Fruit fly (Drosophila melanogaster) whole organism, embryonic: Measurements from ENCODE around the gene Alg-2.
A peak's percentile ranks its signal among the peaks of the same experiment; 100 is the strongest.

Source experiments
- Abd-B ChIP-seq: fragments of 200-800 bp; sonication (Bioruptor generic); optimal IDR thresholded peaks from 2 replicates; lab custom pipeline; 2018; ENCODE audit warnings: missing biosample characterization, mild to moderate bottlenecking, missing genetic modification characterization, moderate library complexity
- BEAF-32 ChIP-seq: fragments of 200-800 bp; sonication (Bioruptor generic); optimal IDR thresholded peaks from 3 replicates; lab custom pipeline; 2017; ENCODE audit warnings: missing biosample characterization, missing genetic modification characterization, mild to moderate bottlenecking, moderate library complexity, missing genetic modification reagents
- Bteb2 ChIP-seq: fragments of 200-800 bp; sonication (Bioruptor generic); optimal IDR thresholded peaks from 2 replicates; lab custom pipeline; 2016; ENCODE audit warnings: missing biosample characterization, missing genetic modification characterization
- CG1024 ChIP-seq: fragments of 200-800 bp; sonication (Bioruptor generic); IDR thresholded peaks from 2 replicates; pipeline ENCODE4 v1.3.6; 2022; ENCODE audit warnings: missing biosample characterization, missing genetic modification characterization
- CG10543 ChIP-seq: fragments of 200-800 bp; sonication (Bioruptor generic); optimal IDR thresholded peaks from 3 replicates; lab custom pipeline; 2017; ENCODE audit warnings: missing biosample characterization, mild to moderate bottlenecking, missing genetic modification characterization, moderate library complexity
- CG11695 ChIP-seq: fragments of 200-800 bp; sonication (Bioruptor generic); IDR thresholded peaks from 3 replicates; pipeline ENCODE4 v1.3.6; 2022; ENCODE audit warnings: missing biosample characterization, missing genetic modification characterization
- CG11723 ChIP-seq: fragments of 200-800 bp; sonication (Bioruptor generic); optimal IDR thresholded peaks from 2 replicates; lab custom pipeline; 2017; ENCODE audit warnings: missing biosample characterization, mild to moderate bottlenecking, missing genetic modification characterization
- CG12299 ChIP-seq: fragments of 200-800 bp; sonication (Bioruptor generic); optimal IDR thresholded peaks from 2 replicates; lab custom pipeline; 2018; ENCODE audit warnings: missing biosample characterization, mild to moderate bottlenecking, missing genetic modification characterization
- CG12659 ChIP-seq: fragments of 200-800 bp; sonication (Bioruptor generic); optimal IDR thresholded peaks from 3 replicates; lab custom pipeline; 2017; ENCODE audit warnings: mild to moderate bottlenecking, missing biosample characterization, missing genetic modification reagents, missing genetic modification characterization
- CG1603 ChIP-seq: fragments of 200-800 bp; sonication (Bioruptor generic); optimal IDR thresholded peaks from 2 replicates; lab custom pipeline; 2019; ENCODE audit warnings: missing biosample characterization, mild to moderate bottlenecking, missing genetic modification characterization, moderate library complexity
- CG17361 ChIP-seq: fragments of 200-800 bp; sonication (Bioruptor generic); IDR thresholded peaks from 3 replicates; pipeline ENCODE4 v1.3.6; 2022; ENCODE audit warnings: missing biosample characterization, missing genetic modification characterization
- CG17802 ChIP-seq: fragments of 200-800 bp; sonication (Bioruptor generic); optimal IDR thresholded peaks from 2 replicates; lab custom pipeline; 2018; ENCODE audit warnings: missing biosample characterization, mild to moderate bottlenecking, missing genetic modification characterization, moderate library complexity
- CG30020 ChIP-seq: fragments of 200-800 bp; optimal IDR thresholded peaks from 2 replicates; lab custom pipeline; 2019; ENCODE audit warnings: missing biosample characterization, mild to moderate bottlenecking, missing genetic modification characterization, moderate library complexity
- CG4282 ChIP-seq: fragments of 200-800 bp; sonication (Bioruptor generic); optimal IDR thresholded peaks from 2 replicates; lab custom pipeline; 2016; ENCODE audit warnings: missing biosample characterization, missing genetic modification characterization
- CG4617 ChIP-seq: fragments of 200-800 bp; sonication (Bioruptor generic); optimal IDR thresholded peaks from 3 replicates; lab custom pipeline; 2016; ENCODE audit warnings: missing biosample characterization, missing genetic modification characterization, borderline replicate concordance
- CG7271 ChIP-seq: fragments of 200-800 bp; sonication (Bioruptor generic); optimal IDR thresholded peaks from 2 replicates; lab custom pipeline; 2018; ENCODE audit warnings: missing biosample characterization, mild to moderate bottlenecking, missing genetic modification characterization, moderate library complexity
- CG7357 ChIP-seq: fragments of 200-800 bp; sonication (Bioruptor generic); IDR thresholded peaks from 3 replicates; pipeline ENCODE4 v1.3.6; 2022; ENCODE audit warnings: missing biosample characterization, missing genetic modification characterization
- CG8089 ChIP-seq: fragments of 200-800 bp; sonication (Bioruptor generic); optimal IDR thresholded peaks from 3 replicates; lab custom pipeline; 2016; ENCODE audit warnings: missing biosample characterization, missing genetic modification characterization
- CG8290 ChIP-seq, 3 experiments: fragments of 200-800 bp; sonication (Bioruptor generic); optimal IDR thresholded peaks; 2 replicates each; lab custom pipeline; 2016 to 2019; ENCODE audit warnings: missing biosample characterization in 3 of 3, missing genetic modification characterization in 3 of 3, mild to moderate bottlenecking in 2 of 3, moderate library complexity in 1 of 3
- CoRest ChIP-seq: fragments of 200-800 bp; sonication (Bioruptor generic); optimal IDR thresholded peaks from 3 replicates; lab custom pipeline; 2018; ENCODE audit warnings: missing biosample characterization, mild to moderate bottlenecking, missing genetic modification characterization, moderate library complexity
- Dfd ChIP-seq, 2 experiments: fragments of >200 bp; optimal IDR thresholded peaks; 2 replicates each; lab custom pipeline; 2017; ENCODE audit warnings: missing biosample characterization in 2 of 2, missing genetic modification characterization in 2 of 2
- Dref ChIP-seq: fragments of 200-800 bp; sonication (Bioruptor generic); IDR thresholded peaks from 2 replicates; pipeline ENCODE4 v1.3.6; 2022; ENCODE audit warnings: missing biosample characterization, missing genetic modification characterization
- Ets97D ChIP-seq: fragments of 200-800 bp; sonication (Bioruptor generic); optimal IDR thresholded peaks from 3 replicates; lab custom pipeline; 2016; ENCODE audit warnings: missing biosample characterization, missing genetic modification characterization
- Fer3 ChIP-seq: fragments of 200-800 bp; sonication (Bioruptor generic); optimal IDR thresholded peaks from 2 replicates; lab custom pipeline; 2018; ENCODE audit warnings: missing biosample characterization, mild to moderate bottlenecking, missing genetic modification characterization, moderate library complexity
- Hr78 ChIP-seq, 2 experiments: fragments of 200-800 bp in 1 of 2; fragments of >200 bp in 1 of 2; sonication (Bioruptor generic) in 1 of 2; optimal IDR thresholded peaks; 2 replicates each; lab custom pipeline; 2017 to 2019; ENCODE audit warnings: missing biosample characterization in 2 of 2, missing genetic modification characterization in 2 of 2, mild to moderate bottlenecking in 1 of 2, moderate library complexity in 1 of 2
- Lhr ChIP-seq: fragments of 200-800 bp; sonication (Bioruptor generic); optimal IDR thresholded peaks from 3 replicates; lab custom pipeline; 2017; ENCODE audit warnings: mild to moderate bottlenecking, missing biosample characterization, missing genetic modification reagents, missing genetic modification characterization
- MESR4 ChIP-seq: fragments of 200-800 bp; sonication (Bioruptor generic); optimal IDR thresholded peaks from 2 replicates; lab custom pipeline; 2018; ENCODE audit warnings: missing biosample characterization, mild to moderate bottlenecking, missing genetic modification characterization, moderate library complexity
- Spps ChIP-seq: fragments of 200-800 bp; sonication (Bioruptor generic); optimal IDR thresholded peaks from 2 replicates; lab custom pipeline; 2018; ENCODE audit warnings: missing biosample characterization, mild to moderate bottlenecking, missing genetic modification characterization
- dysf ChIP-seq: fragments of 200-800 bp; sonication (Bioruptor generic); IDR thresholded peaks from 3 replicates; pipeline ENCODE4 v1.3.6; 2022; ENCODE audit warnings: missing biosample characterization, missing genetic modification characterization
- gem ChIP-seq: fragments of 200-800 bp; sonication (Bioruptor generic); optimal IDR thresholded peaks from 2 replicates; lab custom pipeline; 2019; ENCODE audit warnings: missing biosample characterization, mild to moderate bottlenecking, missing genetic modification characterization, moderate library complexity
- hth ChIP-seq: fragments of >200 bp; optimal IDR thresholded peaks from 2 replicates; lab custom pipeline; 2017; ENCODE audit warnings: inconsistent platforms
- jing ChIP-seq: fragments of 200-800 bp; sonication (Bioruptor generic); optimal IDR thresholded peaks from 2 replicates; lab custom pipeline; 2018; ENCODE audit warnings: missing biosample characterization, mild to moderate bottlenecking, missing genetic modification characterization
- nmo ChIP-seq: fragments of 200-800 bp; sonication (Bioruptor generic); optimal IDR thresholded peaks from 2 replicates; lab custom pipeline; 2018; ENCODE audit warnings: missing biosample characterization, mild to moderate bottlenecking, missing genetic modification characterization, moderate library complexity
- pfk ChIP-seq: fragments of 200-800 bp; sonication (Bioruptor generic); optimal IDR thresholded peaks from 2 replicates; lab custom pipeline; 2018; ENCODE audit warnings: missing biosample characterization, mild to moderate bottlenecking, missing genetic modification characterization, moderate library complexity
- pzg ChIP-seq: fragments of 200-800 bp; sonication (Bioruptor generic); optimal IDR thresholded peaks from 3 replicates; lab custom pipeline; 2018; ENCODE audit warnings: missing biosample characterization, mild to moderate bottlenecking, missing genetic modification characterization, moderate library complexity
- row ChIP-seq: fragments of 200-800 bp; sonication (Bioruptor generic); IDR thresholded peaks from 3 replicates; pipeline ENCODE4 v1.3.6; 2022; ENCODE audit warnings: missing biosample characterization, missing genetic modification characterization
- sens ChIP-seq: fragments of 200-800 bp; sonication (Bioruptor generic); peaks from one replicate; lab custom pipeline; 2016; ENCODE audit warnings: missing biosample characterization, missing genetic modification characterization
- ssp ChIP-seq: fragments of 200-800 bp; sonication (Bioruptor generic); IDR thresholded peaks from 2 replicates; pipeline ENCODE4 v1.3.6; 2022; ENCODE audit warnings: missing biosample characterization, missing genetic modification characterization

Alg-2 gene

DNA sequence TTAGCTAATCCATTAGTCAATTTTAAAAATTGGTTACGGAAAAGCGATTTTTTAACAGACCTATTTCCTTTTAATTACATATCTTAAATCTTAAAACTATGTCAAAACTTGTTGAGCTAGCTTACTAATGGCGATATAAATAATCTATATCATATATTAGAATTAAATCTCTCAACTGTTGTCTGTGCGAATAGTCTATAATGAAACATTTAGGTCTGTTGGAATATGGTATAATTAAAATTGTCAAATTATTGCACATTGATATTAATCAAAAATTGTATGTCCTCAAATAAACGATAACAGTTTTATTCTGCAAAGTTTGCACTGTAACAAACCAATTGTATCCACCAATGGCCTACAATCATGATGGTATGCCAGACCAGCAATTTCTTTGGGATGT, at the start of gene Alg-2:
Gene Alg-2 (plus strand): TSS at position 277 of the 400 bp plus-strand sequence.
- TF ChIP-seq CG7271 (tag; lab: Kevin White, UChicago) (peak; percentile 18), CG11723 (GFP tag; lab: Kevin White, UChicago) (peak; percentile 81), CG10543 (GFP tag; lab: Kevin White, UChicago) (no peak), Spps (tag; lab: Kevin White, UChicago) (no peak), CG17802 (tag; lab: Kevin White, UChicago) (peak; percentile 97), CG17361 (GFP tag; lab: Robert Waterston, UW) (peak; percentile 52; the same call in 2 of the 3 replicates), BEAF-32 (peak; percentile 28), pfk (peak; percentile 39), CG4617 (peak; percentile 73), Dfd (GFP tag; optimal IDR thresholded peaks at IDR 0.05; lab: Kevin White, UChicago) (peak in 1 of 2 experiments; percentile 68), CoRest (peak; percentile 20), CG7357 (GFP tag; lab: Robert Waterston, UW) (peak; percentile 96), Hr78 (GFP tag; optimal IDR thresholded peaks at IDR 0.05; lab: Kevin White, UChicago) (peak in 1 of 2 experiments; percentile 7), CG12659 (GFP tag; lab: Kevin White, UChicago) (peak; percentile 30), CG11695 (GFP tag; lab: Robert Waterston, UW) (no peak), Abd-B (GFP tag; lab: Kevin White, UChicago) (peak; percentile 77), Lhr (GFP tag; lab: Kevin White, UChicago) (peak; percentile 76), CG30020 (tag; lab: Kevin White, UChicago) (peak; percentile 99), CG1024 (GFP tag; lab: Robert Waterston, UW) (peak; percentile 100), gem (tag; lab: Kevin White, UChicago) (peak; percentile 14), hth (no peak), CG8290 (GFP tag; optimal IDR thresholded peaks at IDR 0.05; lab: Kevin White, UChicago) (peak; percentile 64), CG8290 (tag; optimal IDR thresholded peaks at IDR 0.05; lab: Kevin White, UChicago) (peak in 1 of 2 experiments; percentile 36), nmo (GFP tag; lab: Kevin White, UChicago) (peak; percentile 66), ssp (peak; percentile 100), row (peak; percentile 80; the same call in 2 of the 3 replicates), Ets97D (GFP tag; lab: Kevin White, UChicago) (no peak), Bteb2 (no peak), CG1603 (tag; lab: Kevin White, UChicago) (peak; percentile 99), CG8089 (GFP tag; lab: Kevin White, UChicago) (peak; percentile 21), pzg (GFP tag; lab: Kevin White, UChicago) (peak; percentile 19)

DNA sequence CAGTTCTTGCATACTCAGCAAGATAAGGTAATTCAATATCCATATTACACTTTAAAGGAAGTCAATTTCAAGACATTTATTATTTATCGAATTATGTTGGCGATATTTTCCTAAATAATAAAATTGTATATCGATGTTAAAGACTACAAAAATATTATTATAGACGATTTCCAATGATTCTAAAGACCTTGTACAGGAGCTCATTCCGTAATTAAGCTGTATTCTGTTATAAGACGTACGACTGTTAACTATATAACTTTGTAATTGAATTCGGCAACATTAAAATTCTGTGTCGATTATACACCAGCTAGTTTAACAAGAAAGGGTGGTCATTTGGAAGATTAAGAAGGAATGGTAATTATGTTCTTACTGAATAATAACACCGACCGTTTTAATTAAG, 36.0 kb upstream of the Alg-2 start, which contains the start of gene Parp1:
Gene Parp1 (minus strand): TSS at position 118 of the 400 bp plus-strand sequence.
- peak; percentile 84 for TF ChIP-seq CG7357 (GFP tag; lab: Robert Waterston, UW)
- TF ChIP-seq CG17802 (tag; lab: Kevin White, UChicago), result peak; percentile 92
- TF ChIP-seq jing (GFP tag; lab: Kevin White, UChicago), result no peak
- TF ChIP-seq Fer3 (tag; lab: Kevin White, UChicago), result no peak
- peak; percentile 24 for TF ChIP-seq sens (GFP tag; lab: Kevin White, UChicago)
- no peak for TF ChIP-seq CG4282 (GFP tag; lab: Kevin White, UChicago)
- no peak for TF ChIP-seq dysf (GFP tag; lab: Robert Waterston, UW)
- TF ChIP-seq BEAF-32, result peak; percentile 43
- no peak for TF ChIP-seq CG12299 (tag; lab: Kevin White, UChicago)
- no peak for TF ChIP-seq MESR4 (GFP tag; lab: Kevin White, UChicago)
- TF ChIP-seq CG4617, result peak; percentile 1
- TF ChIP-seq CG1603 (tag; lab: Kevin White, UChicago), result peak; percentile 80
- peak; percentile 96 for TF ChIP-seq CG1024 (GFP tag; lab: Robert Waterston, UW)
- TF ChIP-seq Dref (GFP tag; lab: Robert Waterston, UW), result peak; percentile 54; the same call in 1 of the 2 replicates
- peak; percentile 96 for TF ChIP-seq CG30020 (tag; lab: Kevin White, UChicago)
- TF ChIP-seq ssp, result peak; percentile 96
- peak; percentile 1 for TF ChIP-seq CG8290 (GFP tag; optimal IDR thresholded peaks at IDR 0.05; lab: Kevin White, UChicago)
- no peak for TF ChIP-seq CG8290 (tag; optimal IDR thresholded peaks at IDR 0.05; lab: Kevin White, UChicago)
